Fruit fly (Drosophila melanogaster): ENCODE results near the gene PVRAP.

PVRAP gene

DNA sequence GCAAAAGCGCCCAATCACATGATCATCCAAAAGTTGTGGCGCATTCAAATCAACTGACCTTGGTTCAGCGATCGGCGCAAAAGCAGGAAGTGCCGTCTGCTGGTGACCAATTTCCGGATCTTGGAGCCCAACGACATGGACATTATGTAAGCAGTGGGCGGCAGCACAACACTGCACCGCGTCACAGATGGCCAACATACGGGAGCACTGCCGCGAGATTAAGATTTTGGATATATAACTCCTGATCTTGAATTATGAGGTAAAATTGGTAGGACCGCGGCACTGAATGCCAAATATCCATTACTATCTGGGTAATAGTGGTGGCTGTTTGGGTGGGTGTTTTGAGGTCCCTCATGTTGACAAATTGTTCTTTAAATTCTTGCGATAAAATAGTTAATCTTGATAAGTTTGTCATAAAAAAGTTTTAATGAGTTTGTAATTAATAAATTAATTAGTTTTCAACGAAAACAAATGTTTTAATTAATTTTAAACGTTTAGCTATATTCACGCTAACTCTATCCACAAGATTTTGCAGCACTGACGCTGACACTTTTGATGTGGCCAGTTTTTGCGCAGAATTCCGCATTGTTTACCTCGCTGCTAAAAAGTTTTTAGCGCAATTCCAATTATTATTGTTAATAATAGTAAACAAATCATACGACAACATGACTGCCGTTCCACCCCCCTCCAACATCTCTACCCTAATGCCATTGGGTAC lies 78.1 kb downstream of the PVRAP start, which contains the start of the genes CG13295 and CG6610 (continued):
- no peak for TF ChIP-seq Mes4 (GFP tag; optimal IDR thresholded peaks at IDR 0.05)
- TF ChIP-seq kah (GFP tag; optimal IDR thresholded peaks at IDR 0.05): peak; percentile 5
- TF ChIP-seq MBD-R2 (GFP tag; IDR thresholded peaks at IDR 0.05): peak; percentile 68
- peak; percentile 47 for TF ChIP-seq Chrac-16 (GFP tag; optimal IDR thresholded peaks at IDR 0.05)
- TF ChIP-seq sqz (GFP tag; optimal IDR thresholded peaks at IDR 0.05): no peak
- TF ChIP-seq CG10209 (GFP tag; optimal IDR thresholded peaks at IDR 0.05): peak; percentile 30
- no peak for TF ChIP-seq Hand (GFP tag; optimal IDR thresholded peaks at IDR 0.05)
- no peak for TF ChIP-seq CG16863 (GFP tag; optimal IDR thresholded peaks at IDR 0.05)
- TF ChIP-seq NFAT (GFP tag; IDR thresholded peaks at IDR 0.05): 0 out of 2 replicates have a peak, but pooled peaks have one; percentile 5
- peak; percentile 27 for TF ChIP-seq Deaf1 (tag; optimal IDR thresholded peaks at IDR 0.05)
- TF ChIP-seq HLH3B (GFP tag; IDR thresholded peaks at IDR 0.05): peak; percentile 27; the same call in 1 of the 2 replicates
- TF ChIP-seq CG2889 (GFP tag; IDR thresholded peaks at IDR 0.05): 0 out of 3 replicates have a peak, but pooled peaks have one; percentile 15
- peak; percentile 71 for TF ChIP-seq B-H2 (GFP tag; optimal IDR thresholded peaks at IDR 0.05)
- TF ChIP-seq zen (tag; optimal IDR thresholded peaks at IDR 0.05): peak; percentile 59
- no peak for TF ChIP-seq Doc3 (GFP tag; IDR thresholded peaks at IDR 0.05; ENCODE audit: partially characterized antibody)
- peak; percentile 27 for TF ChIP-seq az2 (GFP tag; optimal IDR thresholded peaks at IDR 0.05)

Measured in whole organism, embryonic.